Fruit fly (Drosophila melanogaster): ENCODE measurements around the gene CG5681.

Gene CG5681

dm6 chr2L:17963071-17963567 lies 23.1 kb upstream of the CG5681 start, which contains the start of gene CG5674 (continued):
- TF ChIP-seq Dp (GFP tag; optimal IDR thresholded peaks at IDR 0.05) (peak; percentile 21), CG2129 (GFP tag; IDR thresholded peaks at IDR 0.05; ENCODE audit: partially characterized antibody) (peak; percentile 56), CG13894 (tag; optimal IDR thresholded peaks at IDR 0.05) (no peak), dimm (GFP tag; IDR thresholded peaks at IDR 0.05) (no peak), CG12659 (GFP tag; optimal IDR thresholded peaks at IDR 0.05) (peak; percentile 64), Dip3 (GFP tag; optimal IDR thresholded peaks at IDR 0.05) (peak; percentile 20), CG2116 (GFP tag; optimal IDR thresholded peaks at IDR 0.05) (peak; percentile 82), CG3847 (GFP tag; IDR thresholded peaks at IDR 0.05) (peak; percentile 64), cas (GFP tag; IDR thresholded peaks at IDR 0.05) (0 out of 2 replicates have a peak, but pooled peaks have one; percentile 41), gsb (GFP tag; IDR thresholded peaks at IDR 0.05) (no peak), klu (GFP tag; IDR thresholded peaks at IDR 0.05) (no peak), disco-r (GFP tag; optimal IDR thresholded peaks at IDR 0.05) (peak; percentile 62), CG3726 (GFP tag; IDR thresholded peaks at IDR 0.05) (peak; percentile 58; the same call in 1 of the 3 replicates), CG4424 (GFP tag; optimal IDR thresholded peaks at IDR 0.05) (peak; percentile 34), trh (GFP tag; optimal IDR thresholded peaks at IDR 0.05) (peak; percentile 14), H15 (GFP tag; IDR thresholded peaks at IDR 0.05) (peak; percentile 53; the same call in 1 of the 3 replicates), CG13287 (GFP tag; IDR thresholded peaks at IDR 0.05; ENCODE audit: partially characterized antibody) (peak; percentile 86), chn (GFP tag; optimal IDR thresholded peaks at IDR 0.05) (peak; percentile 63), amos (GFP tag; IDR thresholded peaks at IDR 0.05; ENCODE audit: partially characterized antibody) (peak; percentile 91), gfzf (GFP tag; optimal IDR thresholded peaks at IDR 0.05) (peak; percentile 56), CG7786 (GFP tag; optimal IDR thresholded peaks at IDR 0.05) (peak; percentile 46), Sry-δ (GFP tag; optimal IDR thresholded peaks at IDR 0.05) (peak; percentile 98), lilli (GFP tag; optimal IDR thresholded peaks at IDR 0.05) (no peak), nmo (GFP tag; optimal IDR thresholded peaks at IDR 0.05) (peak; percentile 90), dysf (GFP tag; IDR thresholded peaks at IDR 0.05) (peak; percentile 51; the same call in 2 of the 3 replicates), CG9727 (GFP tag; optimal IDR thresholded peaks at IDR 0.05) (peak; percentile 38), D19B (GFP tag; optimal IDR thresholded peaks at IDR 0.05) (no peak), NfI (GFP tag; optimal IDR thresholded peaks at IDR 0.05) (peak; percentile 33), dpn (GFP tag; optimal IDR thresholded peaks at IDR 0.05) (peak in 1 of 2 experiments; percentile 68), insv (GFP tag; optimal IDR thresholded peaks at IDR 0.05) (peak in 1 of 2 experiments; percentile 12), ttk (GFP tag; IDR thresholded peaks at IDR 0.05) (peak; percentile 13; the same call in 1 of the 2 replicates), CG9932 (GFP tag; IDR thresholded peaks at IDR 0.05) (peak; percentile 73), tin (GFP tag; optimal IDR thresholded peaks at IDR 0.05) (peak; percentile 46), cato (GFP tag; optimal IDR thresholded peaks at IDR 0.05; ENCODE audit: borderline replicate concordance) (no peak), CG12769 (tag; optimal IDR thresholded peaks at IDR 0.05) (no peak), CG2712 (tag; optimal IDR thresholded peaks at IDR 0.05) (no peak), slbo (GFP tag; IDR thresholded peaks at IDR 0.05) (peak; percentile 76), CG17361 (GFP tag; IDR thresholded peaks at IDR 0.05) (no peak), CHES-1-like (GFP tag; optimal IDR thresholded peaks at IDR 0.05) (peak; percentile 80), CG9609 (GFP tag; optimal IDR thresholded peaks at IDR 0.05) (peak; percentile 67), hbn (GFP tag; IDR thresholded peaks at IDR 0.05; ENCODE audit: partially characterized antibody) (peak; percentile 80), phol (tag; optimal IDR thresholded peaks at IDR 0.05) (peak; percentile 72), ci (GFP tag; IDR thresholded peaks at IDR 0.05) (peak; percentile 70; the same call in 1 of the 3 replicates), CG5953 (GFP tag; IDR thresholded peaks at IDR 0.05) (peak; percentile 27; the same call in 1 of the 2 replicates), Mes4 (GFP tag; optimal IDR thresholded peaks at IDR 0.05) (peak; percentile 40), trem (tag; optimal IDR thresholded peaks at IDR 0.05) (peak; percentile 72), Drgx (GFP tag; IDR thresholded peaks at IDR 0.05) (peak; percentile 54), z (GFP tag; IDR thresholded peaks at IDR 0.05) (no peak), danr (GFP tag; IDR thresholded peaks at IDR 0.05) (0 out of 2 replicates have a peak, but pooled peaks have one; percentile 34), row (GFP tag; IDR thresholded peaks at IDR 0.05) (peak; percentile 62; the same call in 2 of the 3 replicates)
